Fruit fly (Drosophila melanogaster) whole organism, embryonic: ENCODE measurements around the gene CG11970.
A peak's percentile ranks its signal among the peaks of the same experiment; 100 is the strongest.

Source experiments
- Atf3 ChIP-seq: fragments of 200-800 bp; sonication (Bioruptor generic); optimal IDR thresholded peaks from 3 replicates; lab custom pipeline; 2016; ENCODE audit warnings: missing biosample characterization, missing genetic modification characterization
- CG10147 ChIP-seq: fragments of 200-800 bp; sonication (Bioruptor generic); optimal IDR thresholded peaks from 2 replicates; lab custom pipeline; 2019; ENCODE audit warnings: missing biosample characterization, mild to moderate bottlenecking, missing genetic modification characterization, moderate library complexity
- CG10209 ChIP-seq: fragments of 200-800 bp; sonication (Bioruptor generic); optimal IDR thresholded peaks from 3 replicates; lab custom pipeline; 2017; ENCODE audit warnings: missing biosample characterization, mild to moderate bottlenecking, missing genetic modification characterization, missing genetic modification reagents
- CG10267 ChIP-seq: fragments of 200-800 bp; sonication (Bioruptor generic); optimal IDR thresholded peaks from 2 replicates; lab custom pipeline; 2018; ENCODE audit warnings: missing biosample characterization, mild to moderate bottlenecking, missing genetic modification characterization, moderate library complexity
- CG10565 ChIP-seq: fragments of 200-800 bp; sonication (Bioruptor generic); optimal IDR thresholded peaks from 3 replicates; lab custom pipeline; 2016; ENCODE audit warnings: missing biosample characterization, mild to moderate bottlenecking, missing genetic modification characterization
- CG13123 ChIP-seq: fragments of 200-800 bp; sonication (Bioruptor generic); optimal IDR thresholded peaks from 2 replicates; lab custom pipeline; 2016; ENCODE audit warnings: missing biosample characterization, missing genetic modification characterization
- CG13624 ChIP-seq: fragments of 200-800 bp; sonication (Bioruptor generic); optimal IDR thresholded peaks from 2 replicates; lab custom pipeline; 2016; ENCODE audit warnings: missing biosample characterization, missing genetic modification characterization
- CG14050 ChIP-seq: fragments of 200-800 bp; sonication (Bioruptor generic); IDR thresholded peaks from 3 replicates; pipeline ENCODE4 v1.3.6; 2022; ENCODE audit warnings: missing biosample characterization, missing genetic modification characterization
- CG1647 ChIP-seq: fragments of 200-800 bp; sonication (Bioruptor generic); optimal IDR thresholded peaks from 3 replicates; lab custom pipeline; 2016; ENCODE audit warnings: missing biosample characterization, missing genetic modification characterization
- CG17385 ChIP-seq: fragments of 200-800 bp; sonication (Bioruptor generic); optimal IDR thresholded peaks from 3 replicates; lab custom pipeline; 2018; ENCODE audit warnings: missing biosample characterization, mild to moderate bottlenecking, missing genetic modification characterization
- CG17568 ChIP-seq: fragments of 200-800 bp; sonication (Bioruptor generic); optimal IDR thresholded peaks from 2 replicates; lab custom pipeline; 2018; ENCODE audit warnings: missing biosample characterization, mild to moderate bottlenecking, missing genetic modification characterization, moderate library complexity
- CG17829 ChIP-seq: fragments of 200-800 bp; optimal IDR thresholded peaks from 2 replicates; lab custom pipeline; 2019; ENCODE audit warnings: missing biosample characterization, mild to moderate bottlenecking, missing genetic modification characterization, moderate library complexity
- CG18262 ChIP-seq: fragments of 200-800 bp; optimal IDR thresholded peaks from 3 replicates; lab custom pipeline; 2019; ENCODE audit warnings: missing biosample characterization, mild to moderate bottlenecking, missing genetic modification characterization, moderate library complexity
- CG3065 ChIP-seq: fragments of 200-800 bp; sonication (Bioruptor generic); optimal IDR thresholded peaks from 2 replicates; lab custom pipeline; 2016; ENCODE audit warnings: missing biosample characterization, missing genetic modification characterization
- CG31224 ChIP-seq: fragments of 200-800 bp; sonication (Bioruptor generic); IDR thresholded peaks from 2 replicates; pipeline ENCODE4 v1.3.6; 2022; ENCODE audit warnings: missing biosample characterization, missing genetic modification characterization
- CG3726 ChIP-seq: fragments of 200-800 bp; sonication (Bioruptor generic); IDR thresholded peaks from 3 replicates; pipeline ENCODE4, ENCODE4 v1.3.6; 2022; ENCODE audit warnings: missing biosample characterization, missing genetic modification characterization
- CG3838 ChIP-seq: fragments of 200-800 bp; sonication (Bioruptor generic); optimal IDR thresholded peaks from 3 replicates; lab custom pipeline; 2016; ENCODE audit warnings: missing biosample characterization, missing genetic modification characterization
- CG3995 ChIP-seq: fragments of 200-800 bp; sonication (Bioruptor generic); optimal IDR thresholded peaks from 3 replicates; lab custom pipeline; 2016; ENCODE audit warnings: missing biosample characterization, missing genetic modification characterization
- CG6791 ChIP-seq: fragments of 200-800 bp; sonication (Bioruptor generic); IDR thresholded peaks from 3 replicates; pipeline ENCODE4 v1.3.6; 2022; ENCODE audit warnings: missing biosample characterization, missing genetic modification characterization; ENCODE audit not compliant: partially characterized antibody
- CG7745 ChIP-seq: fragments of 200-800 bp; sonication (Bioruptor generic); optimal IDR thresholded peaks from 2 replicates; lab custom pipeline; 2018; ENCODE audit warnings: missing biosample characterization, mild to moderate bottlenecking, missing genetic modification characterization, moderate library complexity
- CG8765 ChIP-seq: fragments of 200-800 bp; sonication (Bioruptor generic); IDR thresholded peaks from 2 replicates; pipeline ENCODE4 v1.3.6; 2022; ENCODE audit warnings: missing biosample characterization, missing genetic modification characterization
- CG8944 ChIP-seq: fragments of 200-800 bp; sonication (Bioruptor generic); optimal IDR thresholded peaks from 3 replicates; lab custom pipeline; 2016; ENCODE audit warnings: missing biosample characterization, missing genetic modification characterization
- CG9609 ChIP-seq: fragments of 200-800 bp; sonication (Bioruptor generic); optimal IDR thresholded peaks from 3 replicates; lab custom pipeline; 2016; ENCODE audit warnings: missing biosample characterization, missing genetic modification characterization
- Doc2 ChIP-seq: fragments of 200-800 bp; sonication (Bioruptor generic); IDR thresholded peaks from 2 replicates; pipeline ENCODE4 v1.3.6; 2022; ENCODE audit warnings: missing biosample characterization, missing genetic modification characterization
- Hr3 ChIP-seq: fragments of 200-800 bp; sonication (Bioruptor generic); optimal IDR thresholded peaks from 3 replicates; lab custom pipeline; 2016; ENCODE audit warnings: missing biosample characterization, missing genetic modification characterization
- Ravus ChIP-seq: fragments of 200-800 bp; sonication (Bioruptor generic); IDR thresholded peaks from 2 replicates; pipeline ENCODE4 v1.3.6; 2022; ENCODE audit warnings: missing biosample characterization, missing genetic modification characterization
- Rfx ChIP-seq: fragments of 200-800 bp; sonication (Bioruptor generic); IDR thresholded peaks from 2 replicates; pipeline ENCODE4 v1.3.6; 2022; ENCODE audit warnings: missing biosample characterization, missing genetic modification characterization
- Sry-β ChIP-seq: fragments of 200-800 bp; sonication (Bioruptor generic); optimal IDR thresholded peaks from 2 replicates; lab custom pipeline; 2018; ENCODE audit warnings: missing biosample characterization, mild to moderate bottlenecking, missing genetic modification characterization, moderate library complexity
- Sry-δ ChIP-seq: fragments of 200-800 bp; sonication (Bioruptor generic); optimal IDR thresholded peaks from 2 replicates; lab custom pipeline; 2016; ENCODE audit warnings: missing biosample characterization, missing genetic modification characterization
- al ChIP-seq: fragments of 200-800 bp; sonication (Bioruptor generic); IDR thresholded peaks from 2 replicates; pipeline ENCODE4 v1.3.6; 2022; ENCODE audit warnings: missing biosample characterization, missing genetic modification characterization
- amos ChIP-seq: fragments of 200-800 bp; sonication (Bioruptor generic); IDR thresholded peaks from 2 replicates; pipeline ENCODE4 v1.3.6; 2022; ENCODE audit warnings: missing biosample characterization, missing genetic modification characterization; ENCODE audit not compliant: partially characterized antibody
- cato ChIP-seq: fragments of 200-800 bp; sonication (Bioruptor generic); optimal IDR thresholded peaks from 2 replicates; lab custom pipeline; 2016; ENCODE audit warnings: missing biosample characterization, missing genetic modification characterization, borderline replicate concordance
- cg ChIP-seq: fragments of 200-800 bp; sonication (Bioruptor generic); optimal IDR thresholded peaks from 3 replicates; lab custom pipeline; 2019; ENCODE audit warnings: missing biosample characterization, mild to moderate bottlenecking, missing genetic modification characterization, moderate library complexity
- cwo ChIP-seq: fragments of 200-800 bp; sonication (Bioruptor generic); optimal IDR thresholded peaks from 3 replicates; lab custom pipeline; 2017; ENCODE audit warnings: missing biosample characterization, missing genetic modification characterization, mild to moderate bottlenecking, moderate library complexity, missing genetic modification reagents
- dmrt11E ChIP-seq: fragments of 200-800 bp; sonication (Bioruptor generic); optimal IDR thresholded peaks from 3 replicates; lab custom pipeline; 2018; ENCODE audit warnings: missing biosample characterization, mild to moderate bottlenecking, missing genetic modification characterization, moderate library complexity
- ewg ChIP-seq: fragments of 200-800 bp; sonication (Bioruptor generic); optimal IDR thresholded peaks from 3 replicates; lab custom pipeline; 2017; ENCODE audit warnings: mild to moderate bottlenecking, missing biosample characterization, missing genetic modification reagents, missing genetic modification characterization
- gcm2 ChIP-seq: fragments of 200-800 bp; sonication (Bioruptor generic); optimal IDR thresholded peaks from 2 replicates; lab custom pipeline; 2016; ENCODE audit warnings: missing biosample characterization, missing genetic modification characterization
- gt ChIP-seq: fragments of 200-800 bp; sonication (Bioruptor generic); IDR thresholded peaks from 2 replicates; pipeline ENCODE4 v1.3.6; 2022; ENCODE audit warnings: missing biosample characterization, missing genetic modification characterization
- hkb ChIP-seq, 2 experiments: fragments of 200-800 bp in 1 of 2; fragments of >200 bp in 1 of 2; sonication (Bioruptor generic) in 1 of 2; IDR thresholded peaks in 1 of 2; optimal IDR thresholded peaks in 1 of 2; 2 replicates each; pipeline versions ENCODE4 v1.3.6 to Lab custom; 2017 to 2022; ENCODE audit warnings: missing biosample characterization in 1 of 2, missing genetic modification characterization in 1 of 2
- lilli ChIP-seq: fragments of 200-800 bp; sonication (Bioruptor generic); optimal IDR thresholded peaks from 3 replicates; lab custom pipeline; 2016; ENCODE audit warnings: missing biosample characterization, missing genetic modification characterization
- lmd ChIP-seq: fragments of 200-800 bp; sonication (Bioruptor generic); IDR thresholded peaks from 2 replicates; pipeline ENCODE4 v1.3.6; 2022; ENCODE audit warnings: missing biosample characterization, missing genetic modification characterization
- lola ChIP-seq, 3 experiments: fragments of >200 bp in 2 of 3; fragments of 200-800 bp in 1 of 3; sonication (Bioruptor generic) in 1 of 3; optimal IDR thresholded peaks; 2 replicates each; lab custom pipeline; 2017 to 2019; ENCODE audit warnings: missing biosample characterization in 3 of 3, missing genetic modification characterization in 3 of 3, mild to moderate bottlenecking in 1 of 3, moderate library complexity in 1 of 3
- maf-S ChIP-seq: fragments of 200-800 bp; sonication (Bioruptor generic); optimal IDR thresholded peaks from 2 replicates; lab custom pipeline; 2016; ENCODE audit warnings: missing biosample characterization, missing genetic modification characterization
- nom ChIP-seq: fragments of 200-800 bp; sonication (Bioruptor generic); optimal IDR thresholded peaks from 2 replicates; lab custom pipeline; 2017; ENCODE audit warnings: missing biosample characterization, missing genetic modification characterization, mild to moderate bottlenecking, moderate library complexity, missing genetic modification reagents
- p53 ChIP-seq: fragments of 200-800 bp; sonication (Bioruptor generic); optimal IDR thresholded peaks from 2 replicates; lab custom pipeline; 2016; ENCODE audit warnings: missing biosample characterization, missing genetic modification characterization
- psq ChIP-seq: fragments of 200-800 bp; sonication (Bioruptor generic); optimal IDR thresholded peaks from 2 replicates; lab custom pipeline; 2017; ENCODE audit warnings: missing biosample characterization, missing genetic modification characterization
- row ChIP-seq: fragments of 200-800 bp; sonication (Bioruptor generic); IDR thresholded peaks from 3 replicates; pipeline ENCODE4 v1.3.6; 2022; ENCODE audit warnings: missing biosample characterization, missing genetic modification characterization
- sens-2 ChIP-seq: fragments of 200-800 bp; sonication (Bioruptor generic); IDR thresholded peaks from 2 replicates; pipeline ENCODE4 v1.3.6; 2022; ENCODE audit warnings: missing biosample characterization, missing genetic modification characterization
- sima ChIP-seq: fragments of 200-800 bp; sonication (Bioruptor generic); optimal IDR thresholded peaks from 2 replicates; lab custom pipeline; 2016; ENCODE audit warnings: missing biosample characterization, missing genetic modification characterization
- stc ChIP-seq: fragments of 200-800 bp; sonication (Bioruptor generic); IDR thresholded peaks from 2 replicates; pipeline ENCODE4 v1.3.6; 2022; ENCODE audit warnings: missing biosample characterization, missing genetic modification characterization
- trh ChIP-seq: fragments of 200-800 bp; sonication (Bioruptor generic); optimal IDR thresholded peaks from 2 replicates; lab custom pipeline; 2016; ENCODE audit warnings: missing biosample characterization, missing genetic modification characterization

Gene CG11970

DNA sequence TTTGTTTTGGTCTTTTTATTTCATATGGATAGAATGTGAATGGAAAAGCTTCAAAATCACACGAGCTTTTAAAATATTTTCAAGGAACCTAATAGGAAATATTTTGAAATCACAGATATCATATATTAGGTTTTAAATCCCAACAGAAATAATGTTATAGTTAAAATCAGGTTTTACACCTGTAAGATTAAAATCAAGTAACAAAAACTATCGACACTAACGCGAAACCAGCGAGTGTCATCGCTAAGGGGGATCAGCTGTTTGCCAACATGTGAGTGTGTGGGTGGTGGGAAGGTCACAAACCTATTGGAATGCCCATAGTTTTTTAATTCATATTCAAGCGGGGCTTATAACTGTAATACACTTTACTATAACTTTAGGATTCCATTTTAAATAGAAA is 54.1 kb downstream of the CG11970 start, which contains the start of gene hyx (continued):
- TF ChIP-seq lmd (GFP tag; lab: Robert Waterston, UW), result no peak; the same call in 1 of the 2 replicates
- no peak for TF ChIP-seq CG8944 (GFP tag; lab: Kevin White, UChicago)
- peak; percentile 78 for TF ChIP-seq amos (GFP tag; lab: Robert Waterston, UW)
- no peak for TF ChIP-seq cwo (GFP tag; lab: Kevin White, UChicago)
- peak; percentile 14 for TF ChIP-seq Sry-β (GFP tag; lab: Kevin White, UChicago)
- TF ChIP-seq CG3838, result no peak
- TF ChIP-seq sens-2 (GFP tag; lab: Robert Waterston, UW), result no peak
- TF ChIP-seq CG31224 (GFP tag; lab: Robert Waterston, UW), result no peak
- TF ChIP-seq row, result peak; percentile 90
- TF ChIP-seq CG1647, result peak; percentile 36
- no peak for TF ChIP-seq Doc2 (GFP tag; lab: Robert Waterston, UW)
- TF ChIP-seq CG3065 (GFP tag; lab: Kevin White, UChicago), result no peak
- no peak for TF ChIP-seq psq (GFP tag; lab: Kevin White, UChicago)
- peak; percentile 79 for TF ChIP-seq CG6791 (GFP tag; lab: Robert Waterston, UW)
- no peak for TF ChIP-seq CG8765
- no peak for TF ChIP-seq gt (GFP tag; lab: Robert Waterston, UW)
- no peak for TF ChIP-seq CG3995 (GFP tag; lab: Kevin White, UChicago)
- TF ChIP-seq lilli (GFP tag; lab: Kevin White, UChicago), result peak; percentile 73
- TF ChIP-seq stc (GFP tag; lab: Robert Waterston, UW), result no peak
- no peak for TF ChIP-seq trh (GFP tag; lab: Kevin White, UChicago)
- TF ChIP-seq Sry-δ (GFP tag; lab: Kevin White, UChicago), result peak; percentile 90
- peak; percentile 38 for TF ChIP-seq CG17385 (GFP tag; lab: Kevin White, UChicago)
- no peak for TF ChIP-seq sima (GFP tag; lab: Kevin White, UChicago)
- TF ChIP-seq lola (GFP tag; optimal IDR thresholded peaks at IDR 0.05; lab: Kevin White, UChicago), result peak in 1 of 3 experiments; percentile 19
- TF ChIP-seq cg (GFP tag; lab: Kevin White, UChicago), result peak; percentile 81
- TF ChIP-seq CG10565 (GFP tag; lab: Kevin White, UChicago), result no peak
- TF ChIP-seq Rfx (GFP tag; lab: Robert Waterston, UW), result peak; percentile 73
- no peak for TF ChIP-seq nom (GFP tag; lab: Kevin White, UChicago)
- peak; percentile 49 for TF ChIP-seq CG13624 (GFP tag; lab: Kevin White, UChicago)
- no peak for TF ChIP-seq Ravus (GFP tag; lab: Robert Waterston, UW)
- TF ChIP-seq CG10147 (GFP tag; lab: Kevin White, UChicago), result peak; percentile 20
- TF ChIP-seq CG14050, result no peak
- no peak for TF ChIP-seq hkb (optimal IDR thresholded peaks at IDR 0.05; lab: Kevin White, UChicago)
- TF ChIP-seq hkb (GFP tag; IDR thresholded peaks at IDR 0.05; lab: Robert Waterston, UW), result peak; percentile 45; the same call in 1 of the 2 replicates
- peak; percentile 23 for TF ChIP-seq p53
- no peak for TF ChIP-seq CG7745
- 0 out of 2 replicates have a peak, but pooled peaks have one; percentile 31 for TF ChIP-seq al (GFP tag; lab: Robert Waterston, UW)
- TF ChIP-seq ewg, result no peak
- TF ChIP-seq CG10267 (tag; lab: Kevin White, UChicago), result peak; percentile 53
- no peak for TF ChIP-seq CG13123 (GFP tag; lab: Kevin White, UChicago)
- TF ChIP-seq dmrt11E, result peak; percentile 27
- no peak for TF ChIP-seq CG3726 (GFP tag; lab: Robert Waterston, UW)
- TF ChIP-seq cato (GFP tag; lab: Kevin White, UChicago), result no peak
- TF ChIP-seq maf-S, result peak; percentile 27
- no peak for TF ChIP-seq Hr3 (GFP tag; lab: Kevin White, UChicago)
- TF ChIP-seq CG17829, result peak; percentile 38
- TF ChIP-seq CG10209, result no peak
- no peak for TF ChIP-seq Atf3 (GFP tag; lab: Kevin White, UChicago)
- TF ChIP-seq gcm2 (GFP tag; lab: Kevin White, UChicago), result no peak
- TF ChIP-seq CG18262, result peak; percentile 41
- no peak for TF ChIP-seq CG17568 (GFP tag; lab: Kevin White, UChicago)
- TF ChIP-seq CG9609 (GFP tag; lab: Kevin White, UChicago), result peak; percentile 8
